Worm (Caenorhabditis elegans) whole organism, mixed stage, embryonic: ENCODE results near the gene F46B3.23.

Experiments
- elt-3 ChIP-seq: fragments of 150-350 bp; optimal IDR thresholded peaks from 2 replicates; lab custom pipeline; 2014; ENCODE audit warnings: missing biosample characterization, missing genetic modification characterization
- lin-13 ChIP-seq: fragments of 150-350 bp; optimal IDR thresholded peaks from 2 replicates; lab custom pipeline; 2014; ENCODE audit warnings: missing biosample characterization, missing genetic modification characterization
- lsy-2 ChIP-seq: fragments of 150-350 bp; optimal IDR thresholded peaks from 2 replicates; lab custom pipeline; 2014; ENCODE audit warnings: missing biosample characterization, missing genetic modification characterization
- sptf-1 ChIP-seq: sonication (generic microtip); optimal IDR thresholded peaks from 2 replicates; lab custom pipeline; 2017; ENCODE audit warnings: mild to moderate bottlenecking, missing genetic modification characterization, moderate library complexity, missing compliant biosample characterization
- unc-39 ChIP-seq: fragments of 150-350 bp; optimal IDR thresholded peaks from 2 replicates; lab custom pipeline; 2014; ENCODE audit warnings: missing biosample characterization, missing genetic modification characterization

ce11 chrV:20558270-20558669 is 48.2 kb downstream of the F46B3.23 start, which contains the start of gene abf-4:
- TF ChIP-seq elt-3 = no peak
- no peak for TF ChIP-seq lin-13 (tag; lab: Kevin White, UChicago)
- no peak for TF ChIP-seq sptf-1 (tag; lab: Kevin White, UChicago)
- TF ChIP-seq lsy-2 (tag; lab: Kevin White, UChicago) = no peak
- no peak for TF ChIP-seq unc-39 (tag; lab: Kevin White, UChicago)
